Fruit fly (Drosophila melanogaster) whole organism, embryonic: ENCODE results near the gene CG34126.
A peak's percentile ranks its signal among the peaks of the same experiment; 100 is the strongest.

ENCODE experiments used
- Atf6 ChIP-seq: fragments of 200-800 bp; sonication (Bioruptor generic); IDR thresholded peaks from 2 replicates; pipeline ENCODE4 v1.3.6; 2022; ENCODE audit warnings: missing biosample characterization, missing genetic modification characterization
- CG11456 ChIP-seq: fragments of 200-800 bp; sonication (Bioruptor generic); IDR thresholded peaks from 3 replicates; pipeline ENCODE4 v1.3.6; 2022; ENCODE audit warnings: missing biosample characterization, missing genetic modification characterization
- CG11696 ChIP-seq: fragments of 200-800 bp; sonication (Bioruptor generic); IDR thresholded peaks from 2 replicates; pipeline ENCODE4 v1.3.6; 2022; ENCODE audit warnings: missing biosample characterization, missing genetic modification characterization
- CG15269 ChIP-seq: fragments of 200-800 bp; sonication (Bioruptor generic); optimal IDR thresholded peaks from 2 replicates; lab custom pipeline; 2018; ENCODE audit warnings: missing biosample characterization, mild to moderate bottlenecking, missing genetic modification characterization, moderate library complexity
- CG15514 ChIP-seq: fragments of 200-800 bp; sonication (Bioruptor generic); optimal IDR thresholded peaks from 3 replicates; lab custom pipeline; 2017; ENCODE audit warnings: missing biosample characterization, missing genetic modification characterization, mild to moderate bottlenecking, moderate library complexity, missing genetic modification reagents
- CG17612 ChIP-seq: fragments of 200-800 bp; sonication (Bioruptor generic); IDR thresholded peaks from 2 replicates; pipeline ENCODE4 v1.3.6; 2022; ENCODE audit warnings: missing biosample characterization, missing genetic modification characterization
- CG2678 ChIP-seq: fragments of 200-800 bp; sonication (Bioruptor generic); optimal IDR thresholded peaks from 3 replicates; lab custom pipeline; 2019; ENCODE audit warnings: missing biosample characterization, mild to moderate bottlenecking, missing genetic modification characterization, moderate library complexity
- CG2712 ChIP-seq: fragments of 200-800 bp; optimal IDR thresholded peaks from 3 replicates; lab custom pipeline; 2019; ENCODE audit warnings: missing biosample characterization, mild to moderate bottlenecking, missing genetic modification characterization, moderate library complexity
- CG30020 ChIP-seq: fragments of 200-800 bp; optimal IDR thresholded peaks from 2 replicates; lab custom pipeline; 2019; ENCODE audit warnings: missing biosample characterization, mild to moderate bottlenecking, missing genetic modification characterization, moderate library complexity
- CG3065 ChIP-seq: fragments of 200-800 bp; sonication (Bioruptor generic); optimal IDR thresholded peaks from 2 replicates; lab custom pipeline; 2016; ENCODE audit warnings: missing biosample characterization, missing genetic modification characterization
- CG31388 ChIP-seq: fragments of 200-800 bp; sonication (Bioruptor generic); optimal IDR thresholded peaks from 2 replicates; lab custom pipeline; 2016; ENCODE audit warnings: missing biosample characterization, missing genetic modification characterization
- CG32532 ChIP-seq: fragments of 200-800 bp; sonication (Bioruptor generic); IDR thresholded peaks from 2 replicates; pipeline ENCODE4 v1.3.6; 2022; ENCODE audit warnings: missing biosample characterization, missing genetic modification characterization
- CG3407 ChIP-seq: fragments of 200-800 bp; sonication (Bioruptor generic); optimal IDR thresholded peaks from 2 replicates; lab custom pipeline; 2018; ENCODE audit warnings: missing biosample characterization, mild to moderate bottlenecking, missing genetic modification characterization
- CG6254 ChIP-seq: fragments of 200-800 bp; sonication (Bioruptor generic); optimal IDR thresholded peaks from 3 replicates; lab custom pipeline; 2017; ENCODE audit warnings: mild to moderate bottlenecking, missing biosample characterization, missing genetic modification reagents, missing genetic modification characterization
- CG7839 ChIP-seq: fragments of 200-800 bp; sonication (Bioruptor generic); optimal IDR thresholded peaks from 3 replicates; lab custom pipeline; 2018; ENCODE audit warnings: missing biosample characterization, mild to moderate bottlenecking, missing genetic modification characterization, moderate library complexity
- CG9609 ChIP-seq: fragments of 200-800 bp; sonication (Bioruptor generic); optimal IDR thresholded peaks from 3 replicates; lab custom pipeline; 2016; ENCODE audit warnings: missing biosample characterization, missing genetic modification characterization
- D19B ChIP-seq: fragments of 200-800 bp; sonication (Bioruptor generic); optimal IDR thresholded peaks from 2 replicates; lab custom pipeline; 2017; ENCODE audit warnings: missing biosample characterization, mild to moderate bottlenecking, missing genetic modification characterization
- Dfd ChIP-seq, 2 experiments: fragments of >200 bp; optimal IDR thresholded peaks; 2 replicates each; lab custom pipeline; 2017; ENCODE audit warnings: missing biosample characterization in 2 of 2, missing genetic modification characterization in 2 of 2
- H2.0 ChIP-seq: fragments of 200-800 bp; sonication (Bioruptor generic); IDR thresholded peaks from 2 replicates; pipeline ENCODE4 v1.3.6; 2022; ENCODE audit warnings: missing biosample characterization, missing genetic modification characterization
- HHEX ChIP-seq: fragments of 200-800 bp; sonication (Bioruptor generic); optimal IDR thresholded peaks from 3 replicates; lab custom pipeline; 2017; ENCODE audit warnings: missing biosample characterization, mild to moderate bottlenecking, missing genetic modification characterization, missing genetic modification reagents
- HLHmδ ChIP-seq: fragments of 200-800 bp; sonication (Bioruptor generic); optimal IDR thresholded peaks from 2 replicates; lab custom pipeline; 2018; ENCODE audit warnings: missing biosample characterization, mild to moderate bottlenecking, missing genetic modification characterization, moderate library complexity
- MBD-R2 ChIP-seq: fragments of 200-800 bp; sonication (Bioruptor generic); IDR thresholded peaks from 2 replicates; pipeline ENCODE4 v1.3.6; 2022; ENCODE audit warnings: missing biosample characterization, missing genetic modification characterization
- MESR4 ChIP-seq: fragments of 200-800 bp; sonication (Bioruptor generic); optimal IDR thresholded peaks from 2 replicates; lab custom pipeline; 2018; ENCODE audit warnings: missing biosample characterization, mild to moderate bottlenecking, missing genetic modification characterization, moderate library complexity
- MTF-1 ChIP-seq: fragments of 200-800 bp; sonication (Bioruptor generic); optimal IDR thresholded peaks from 2 replicates; lab custom pipeline; 2018; ENCODE audit warnings: missing biosample characterization, mild to moderate bottlenecking, missing genetic modification characterization, borderline replicate concordance
- Nf-YA ChIP-seq: fragments of 200-800 bp; sonication (Bioruptor generic); IDR thresholded peaks from 2 replicates; pipeline ENCODE4 v1.3.6; 2022; ENCODE audit warnings: missing biosample characterization, missing genetic modification characterization
- Nf-YC ChIP-seq: fragments of 200-800 bp; optimal IDR thresholded peaks from 3 replicates; lab custom pipeline; 2019; ENCODE audit warnings: missing biosample characterization, mild to moderate bottlenecking, missing genetic modification characterization, moderate library complexity
- Oaz ChIP-seq: fragments of 200-800 bp; sonication (Bioruptor generic); IDR thresholded peaks from 2 replicates; pipeline ENCODE4 v1.3.6; 2022; ENCODE audit warnings: missing biosample characterization, missing genetic modification characterization
- Opbp ChIP-seq: fragments of 200-800 bp; sonication (Bioruptor generic); IDR thresholded peaks from 3 replicates; pipeline ENCODE4 v1.3.6; 2022; ENCODE audit warnings: missing biosample characterization, missing genetic modification characterization; ENCODE audit not compliant: partially characterized antibody
- Scr ChIP-seq: fragments of 200-800 bp; sonication (Bioruptor generic); IDR thresholded peaks from 2 replicates; pipeline ENCODE4 v1.3.6; 2022; ENCODE audit warnings: missing biosample characterization, missing genetic modification characterization; ENCODE audit not compliant: partially characterized antibody
- Side ChIP-seq: fragments of 200-800 bp; sonication (Bioruptor generic); optimal IDR thresholded peaks from 2 replicates; lab custom pipeline; 2016; ENCODE audit warnings: missing biosample characterization, missing genetic modification characterization
- Taf1 ChIP-seq: fragments of 200-800 bp; sonication (Bioruptor generic); IDR thresholded peaks from 2 replicates; pipeline ENCODE4 v1.3.6; 2022; ENCODE audit warnings: missing biosample characterization, missing genetic modification characterization
- Vsx1 ChIP-seq: fragments of 200-800 bp; sonication (Bioruptor generic); optimal IDR thresholded peaks from 2 replicates; lab custom pipeline; 2017; ENCODE audit warnings: missing biosample characterization, mild to moderate bottlenecking, missing genetic modification characterization, missing genetic modification reagents
- bab2 ChIP-seq: fragments of 200-800 bp; sonication (Bioruptor generic); optimal IDR thresholded peaks from 2 replicates; lab custom pipeline; 2016; ENCODE audit warnings: missing biosample characterization, missing genetic modification characterization
- cad ChIP-seq: fragments of >200 bp; optimal IDR thresholded peaks from 2 replicates; lab custom pipeline; 2017; ENCODE audit warnings: missing biosample characterization, missing genetic modification characterization
- danr ChIP-seq: fragments of 200-800 bp; sonication (Bioruptor generic); IDR thresholded peaks from 2 replicates; pipeline ENCODE4 v1.3.6; 2022; ENCODE audit warnings: missing biosample characterization, missing genetic modification characterization
- emc ChIP-seq: fragments of 200-800 bp; sonication (Bioruptor generic); optimal IDR thresholded peaks from 2 replicates; lab custom pipeline; 2016; ENCODE audit warnings: missing biosample characterization, missing genetic modification characterization
- en ChIP-seq: fragments of 200-800 bp; sonication (Bioruptor generic); optimal IDR thresholded peaks from 2 replicates; lab custom pipeline; 2016; ENCODE audit warnings: missing biosample characterization, missing genetic modification characterization
- fd64A ChIP-seq: fragments of 200-800 bp; sonication (Bioruptor generic); optimal IDR thresholded peaks from 3 replicates; lab custom pipeline; 2018; ENCODE audit warnings: missing biosample characterization, mild to moderate bottlenecking, missing genetic modification characterization
- gce ChIP-seq: fragments of 200-800 bp; sonication (Bioruptor generic); IDR thresholded peaks from 3 replicates; pipeline ENCODE4 v1.3.6; 2022; ENCODE audit warnings: missing biosample characterization, missing genetic modification characterization
- gcm ChIP-seq: fragments of 200-800 bp; sonication (Bioruptor generic); optimal IDR thresholded peaks from 2 replicates; lab custom pipeline; 2019; ENCODE audit warnings: missing biosample characterization, mild to moderate bottlenecking, missing genetic modification characterization, moderate library complexity
- klu ChIP-seq: fragments of 200-800 bp; sonication (Bioruptor generic); IDR thresholded peaks from 2 replicates; pipeline ENCODE4 v1.3.6; 2022; ENCODE audit warnings: missing biosample characterization, missing genetic modification characterization
- lab ChIP-seq: fragments of 200-800 bp; sonication (Bioruptor generic); optimal IDR thresholded peaks from 3 replicates; lab custom pipeline; 2017; ENCODE audit warnings: missing biosample characterization, missing genetic modification characterization, mild to moderate bottlenecking, moderate library complexity, missing genetic modification reagents
- lmd ChIP-seq: fragments of 200-800 bp; sonication (Bioruptor generic); IDR thresholded peaks from 2 replicates; pipeline ENCODE4 v1.3.6; 2022; ENCODE audit warnings: missing biosample characterization, missing genetic modification characterization
- luna ChIP-seq: fragments of 200-800 bp; sonication (Bioruptor generic); optimal IDR thresholded peaks from 2 replicates; lab custom pipeline; 2016; ENCODE audit warnings: missing biosample characterization, missing genetic modification characterization
- pum ChIP-seq: fragments of 200-800 bp; sonication (Bioruptor generic); optimal IDR thresholded peaks from 2 replicates; lab custom pipeline; 2016; ENCODE audit warnings: missing biosample characterization, missing genetic modification characterization
- sim ChIP-seq: fragments of 200-800 bp; sonication (Bioruptor generic); IDR thresholded peaks from 2 replicates; pipeline ENCODE4 v1.3.6; 2022; ENCODE audit warnings: missing biosample characterization, missing genetic modification characterization
- so ChIP-seq: fragments of 200-800 bp; sonication (Bioruptor generic); IDR thresholded peaks from 3 replicates; pipeline ENCODE4 v1.3.6; 2022; ENCODE audit warnings: missing biosample characterization, missing genetic modification characterization
- stc ChIP-seq: fragments of 200-800 bp; sonication (Bioruptor generic); IDR thresholded peaks from 2 replicates; pipeline ENCODE4 v1.3.6; 2022; ENCODE audit warnings: missing biosample characterization, missing genetic modification characterization
- tgo ChIP-seq: fragments of 200-800 bp; sonication (Bioruptor generic); IDR thresholded peaks from 3 replicates; pipeline ENCODE4 v1.3.6; 2022; ENCODE audit warnings: missing biosample characterization, missing genetic modification characterization
- vnd ChIP-seq: fragments of 200-800 bp; sonication (Bioruptor generic); IDR thresholded peaks from 3 replicates; pipeline ENCODE4 v1.3.6; 2022; ENCODE audit warnings: missing biosample characterization, missing genetic modification characterization; ENCODE audit not compliant: partially characterized antibody
- zfh1 ChIP-seq: fragments of 200-800 bp; sonication (Bioruptor generic); IDR thresholded peaks from 3 replicates; pipeline ENCODE4 v1.3.6; 2022; ENCODE audit warnings: missing biosample characterization, missing genetic modification characterization

CG34126 gene

dm6 chr2L:4976988-4977551, 4.3 kb upstream of the CG34126 start, which contains the start of the genes Gmd and CG3792 (continued):
- TF ChIP-seq Scr (GFP tag; lab: Robert Waterston, UW), result peak; percentile 82
- TF ChIP-seq vnd, result peak; percentile 88
- TF ChIP-seq D19B (GFP tag; lab: Kevin White, UChicago), result peak; percentile 85
- TF ChIP-seq luna, result peak; percentile 86
- peak; percentile 89 for TF ChIP-seq Oaz (GFP tag; lab: Robert Waterston, UW)
- peak; percentile 93 for TF ChIP-seq danr (GFP tag; lab: Robert Waterston, UW)
- TF ChIP-seq pum (GFP tag; lab: Kevin White, UChicago), result peak; percentile 94
- TF ChIP-seq MBD-R2, result peak; percentile 97
- TF ChIP-seq tgo (GFP tag; lab: Robert Waterston, UW), result peak; percentile 97
- peak; percentile 97 for TF ChIP-seq CG2678 (tag; lab: Kevin White, UChicago)
- TF ChIP-seq MTF-1 (GFP tag; lab: Kevin White, UChicago), result peak; percentile 89
- TF ChIP-seq CG17612 (GFP tag; lab: Robert Waterston, UW), result peak; percentile 91
- peak; percentile 97 for TF ChIP-seq CG2712 (tag; lab: Kevin White, UChicago)
- no peak for TF ChIP-seq Vsx1 (GFP tag; lab: Kevin White, UChicago)
- peak; percentile 90 for TF ChIP-seq Nf-YC (tag; lab: Kevin White, UChicago)
- TF ChIP-seq CG6254 (GFP tag; lab: Kevin White, UChicago), result peak; percentile 90
- peak; percentile 97 for TF ChIP-seq lmd (GFP tag; lab: Robert Waterston, UW)
- peak; percentile 97 for TF ChIP-seq CG32532 (GFP tag; lab: Robert Waterston, UW)
- peak; percentile 95 for TF ChIP-seq stc
- TF ChIP-seq zfh1, result peak; percentile 96
- TF ChIP-seq MESR4 (GFP tag; lab: Kevin White, UChicago), result peak; percentile 12
- peak; percentile 78 for TF ChIP-seq CG3407 (GFP tag; lab: Kevin White, UChicago)
- peak; percentile 91 for TF ChIP-seq CG9609 (GFP tag; lab: Kevin White, UChicago)
- TF ChIP-seq CG3065 (GFP tag; lab: Kevin White, UChicago), result peak; percentile 79
- no peak for TF ChIP-seq Dfd (GFP tag; optimal IDR thresholded peaks at IDR 0.05; lab: Kevin White, UChicago)
- TF ChIP-seq so (GFP tag; lab: Robert Waterston, UW), result peak; percentile 92
- TF ChIP-seq HHEX (GFP tag; lab: Kevin White, UChicago), result peak; percentile 94
- no peak for TF ChIP-seq CG15269 (tag; lab: Kevin White, UChicago)
- peak; percentile 94 for TF ChIP-seq sim (GFP tag; lab: Robert Waterston, UW)
- peak; percentile 95 for TF ChIP-seq klu
- peak; percentile 88 for TF ChIP-seq CG31388
- peak; percentile 93 for TF ChIP-seq H2.0 (GFP tag; lab: Robert Waterston, UW)
- peak; percentile 96 for TF ChIP-seq CG11456 (GFP tag; lab: Robert Waterston, UW)
- TF ChIP-seq Nf-YA (GFP tag; lab: Robert Waterston, UW), result peak; percentile 86
- no peak for TF ChIP-seq cad
- TF ChIP-seq fd64A, result peak; percentile 54
- TF ChIP-seq CG11696, result peak; percentile 89
- peak; percentile 53; the same call in 2 of the 3 replicates for TF ChIP-seq Opbp (GFP tag; lab: Robert Waterston, UW)
- peak; percentile 95 for TF ChIP-seq Taf1 (GFP tag; lab: Robert Waterston, UW)
- TF ChIP-seq bab2 (GFP tag; lab: Kevin White, UChicago), result peak; percentile 91
- peak; percentile 81 for TF ChIP-seq emc (GFP tag; lab: Kevin White, UChicago)
- peak; percentile 85; the same call in 2 of the 3 replicates for TF ChIP-seq gce (GFP tag; lab: Robert Waterston, UW)
- peak; percentile 92 for TF ChIP-seq Side (GFP tag; lab: Kevin White, UChicago)
- TF ChIP-seq lab (GFP tag; lab: Kevin White, UChicago), result peak; percentile 97
- TF ChIP-seq CG7839 (tag; lab: Kevin White, UChicago), result peak; percentile 96
- peak; percentile 81 for TF ChIP-seq CG30020 (tag; lab: Kevin White, UChicago)
- peak; percentile 88 for TF ChIP-seq CG15514 (GFP tag; lab: Kevin White, UChicago)
- TF ChIP-seq en (GFP tag; lab: Kevin White, UChicago), result peak; percentile 89
- TF ChIP-seq Atf6 (GFP tag; lab: Robert Waterston, UW), result peak; percentile 97
- TF ChIP-seq gcm (GFP tag; lab: Kevin White, UChicago), result peak; percentile 81
- no peak for TF ChIP-seq HLHmδ (GFP tag; lab: Kevin White, UChicago)
